Fruit fly (Drosophila melanogaster) whole organism, embryonic: ENCODE data around the gene e.

Source experiments
- Ada2b ChIP-seq: fragments of 200-800 bp; sonication (Bioruptor generic); IDR thresholded peaks from 2 replicates; pipeline ENCODE4 v1.3.6; 2022; ENCODE audit warnings: missing biosample characterization, missing genetic modification characterization
- Adf1 ChIP-seq: fragments of 200-800 bp; sonication (Bioruptor generic); IDR thresholded peaks from 2 replicates; pipeline ENCODE4 v1.3.6; 2022; ENCODE audit warnings: missing biosample characterization, missing genetic modification characterization
- CG12391 ChIP-seq: fragments of 200-800 bp; sonication (Bioruptor generic); optimal IDR thresholded peaks from 3 replicates; lab custom pipeline; 2018; ENCODE audit warnings: missing biosample characterization, mild to moderate bottlenecking, missing genetic modification characterization, moderate library complexity
- CG12659 ChIP-seq: fragments of 200-800 bp; sonication (Bioruptor generic); optimal IDR thresholded peaks from 3 replicates; lab custom pipeline; 2017; ENCODE audit warnings: mild to moderate bottlenecking, missing biosample characterization, missing genetic modification reagents, missing genetic modification characterization
- CG13775 ChIP-seq: fragments of 200-800 bp; sonication (Bioruptor generic); optimal IDR thresholded peaks from 3 replicates; lab custom pipeline; 2017; ENCODE audit warnings: missing biosample characterization, mild to moderate bottlenecking, missing genetic modification characterization
- CG16815 ChIP-seq: fragments of 200-800 bp; sonication (Bioruptor generic); optimal IDR thresholded peaks from 3 replicates; lab custom pipeline; 2017; ENCODE audit warnings: missing biosample characterization, mild to moderate bottlenecking, missing genetic modification characterization
- CG18619 ChIP-seq: fragments of 200-800 bp; sonication (Bioruptor generic); optimal IDR thresholded peaks from 3 replicates; lab custom pipeline; 2017; ENCODE audit warnings: missing biosample characterization, mild to moderate bottlenecking, missing genetic modification characterization
- CG2199 ChIP-seq: fragments of 200-800 bp; sonication (Bioruptor generic); IDR thresholded peaks from 3 replicates; pipeline ENCODE4 v1.3.6; 2022; ENCODE audit warnings: missing biosample characterization, missing genetic modification characterization
- CG2712 ChIP-seq: fragments of 200-800 bp; optimal IDR thresholded peaks from 3 replicates; lab custom pipeline; 2019; ENCODE audit warnings: missing biosample characterization, mild to moderate bottlenecking, missing genetic modification characterization, moderate library complexity
- CG34224 ChIP-seq: fragments of 200-800 bp; sonication (Bioruptor generic); IDR thresholded peaks from 3 replicates; pipeline ENCODE4 v1.3.6; 2022; ENCODE audit warnings: missing biosample characterization, missing genetic modification characterization; ENCODE audit not compliant: partially characterized antibody
- CG4820 ChIP-seq: fragments of 200-800 bp; sonication (Bioruptor generic); optimal IDR thresholded peaks from 3 replicates; lab custom pipeline; 2016; ENCODE audit warnings: missing biosample characterization, missing genetic modification characterization
- CG9437 ChIP-seq: fragments of 200-800 bp; sonication (Bioruptor generic); optimal IDR thresholded peaks from 2 replicates; lab custom pipeline; 2018; ENCODE audit warnings: missing biosample characterization, mild to moderate bottlenecking, missing genetic modification characterization
- CTCF ChIP-seq: fragments of 200-800 bp; sonication (Bioruptor generic); optimal IDR thresholded peaks from 2 replicates; lab custom pipeline; 2017; ENCODE audit warnings: missing biosample characterization, mild to moderate bottlenecking, missing genetic modification characterization, moderate library complexity
- H15 ChIP-seq: fragments of 200-800 bp; sonication (Bioruptor generic); IDR thresholded peaks from 3 replicates; pipeline ENCODE4 v1.3.6; 2022; ENCODE audit warnings: missing biosample characterization, missing genetic modification characterization
- PHDP ChIP-seq: fragments of 200-800 bp; sonication (Bioruptor generic); optimal IDR thresholded peaks from 3 replicates; lab custom pipeline; 2018; ENCODE audit warnings: missing biosample characterization, mild to moderate bottlenecking, missing genetic modification characterization, moderate library complexity
- Sox102F ChIP-seq: fragments of 200-800 bp; sonication (Bioruptor generic); optimal IDR thresholded peaks from 2 replicates; lab custom pipeline; 2018; ENCODE audit warnings: missing biosample characterization, mild to moderate bottlenecking, missing genetic modification characterization, moderate library complexity
- Ssrp ChIP-seq: fragments of 200-800 bp; sonication (Bioruptor generic); optimal IDR thresholded peaks from 2 replicates; lab custom pipeline; 2018; ENCODE audit warnings: missing biosample characterization, mild to moderate bottlenecking, missing genetic modification characterization, moderate library complexity
- Trl ChIP-seq, 3 experiments: fragments of >200 bp in 2 of 3; fragments of 200-800 bp in 1 of 3; sonication (Bioruptor generic) in 1 of 3; optimal IDR thresholded peaks; 2 replicates in 1 of 3; 3 replicates in 2 of 3; lab custom pipeline; 2016 to 2017; ENCODE audit warnings: missing biosample characterization in 1 of 3, missing genetic modification characterization in 1 of 3
- aop ChIP-seq: fragments of 200-800 bp; sonication (Bioruptor generic); IDR thresholded peaks from 2 replicates; pipeline ENCODE4 v1.3.6; 2022; ENCODE audit warnings: missing biosample characterization, missing genetic modification characterization
- bsh ChIP-seq, 2 experiments: fragments of 200-800 bp; sonication (Bioruptor generic); optimal IDR thresholded peaks; 2 replicates each; lab custom pipeline; 2017 to 2018; ENCODE audit warnings: mild to moderate bottlenecking in 2 of 2, missing biosample characterization in 2 of 2, missing genetic modification characterization in 2 of 2, moderate library complexity in 1 of 2
- caup ChIP-seq: fragments of 200-800 bp; sonication (Bioruptor generic); optimal IDR thresholded peaks from 3 replicates; lab custom pipeline; 2017; ENCODE audit warnings: missing biosample characterization, mild to moderate bottlenecking, missing genetic modification characterization, moderate library complexity; ENCODE audit not compliant: severe bottlenecking
- cg ChIP-seq: fragments of 200-800 bp; sonication (Bioruptor generic); optimal IDR thresholded peaks from 3 replicates; lab custom pipeline; 2019; ENCODE audit warnings: missing biosample characterization, mild to moderate bottlenecking, missing genetic modification characterization, moderate library complexity
- chinmo ChIP-seq: fragments of 200-800 bp; sonication (Bioruptor generic); IDR thresholded peaks from 4 replicates; pipeline ENCODE4 v1.3.6; 2022; ENCODE audit warnings: missing biosample characterization, missing genetic modification characterization; ENCODE audit not compliant: partially characterized antibody
- croc ChIP-seq: fragments of 200-800 bp; sonication (Bioruptor generic); conservative IDR thresholded peaks from 3 replicates; pipeline ENCODE4 v1.3.6; 2022; ENCODE audit warnings: missing biosample characterization, missing genetic modification characterization
- danr ChIP-seq: fragments of 200-800 bp; sonication (Bioruptor generic); IDR thresholded peaks from 2 replicates; pipeline ENCODE4 v1.3.6; 2022; ENCODE audit warnings: missing biosample characterization, missing genetic modification characterization
- disco-r ChIP-seq: fragments of 200-800 bp; sonication (Bioruptor generic); optimal IDR thresholded peaks from 2 replicates; lab custom pipeline; 2016; ENCODE audit warnings: missing biosample characterization, missing genetic modification characterization
- dysf ChIP-seq: fragments of 200-800 bp; sonication (Bioruptor generic); IDR thresholded peaks from 3 replicates; pipeline ENCODE4 v1.3.6; 2022; ENCODE audit warnings: missing biosample characterization, missing genetic modification characterization
- esg ChIP-seq: fragments of 200-800 bp; sonication (Bioruptor generic); conservative IDR thresholded peaks from 2 replicates; pipeline ENCODE4 v1.3.6; 2022; ENCODE audit warnings: missing biosample characterization, missing genetic modification characterization
- exex ChIP-seq: fragments of 200-800 bp; sonication (Bioruptor generic); optimal IDR thresholded peaks from 4 replicates; lab custom pipeline; 2018; ENCODE audit warnings: missing biosample characterization, mild to moderate bottlenecking, missing genetic modification characterization, moderate library complexity
- eyg ChIP-seq: fragments of 200-800 bp; sonication (Bioruptor generic); optimal IDR thresholded peaks from 3 replicates; lab custom pipeline; 2016; ENCODE audit warnings: missing biosample characterization, missing genetic modification characterization
- gce ChIP-seq: fragments of 200-800 bp; sonication (Bioruptor generic); IDR thresholded peaks from 3 replicates; pipeline ENCODE4 v1.3.6; 2022; ENCODE audit warnings: missing biosample characterization, missing genetic modification characterization
- gcm2 ChIP-seq: fragments of 200-800 bp; sonication (Bioruptor generic); optimal IDR thresholded peaks from 2 replicates; lab custom pipeline; 2016; ENCODE audit warnings: missing biosample characterization, missing genetic modification characterization
- grau ChIP-seq: fragments of 200-800 bp; optimal IDR thresholded peaks from 3 replicates; lab custom pipeline; 2019; ENCODE audit warnings: missing biosample characterization, mild to moderate bottlenecking, missing genetic modification characterization, moderate library complexity
- hth ChIP-seq: fragments of >200 bp; optimal IDR thresholded peaks from 2 replicates; lab custom pipeline; 2017; ENCODE audit warnings: inconsistent platforms
- maf-S ChIP-seq: fragments of 200-800 bp; sonication (Bioruptor generic); optimal IDR thresholded peaks from 2 replicates; lab custom pipeline; 2016; ENCODE audit warnings: missing biosample characterization, missing genetic modification characterization
- mam ChIP-seq: fragments of 200-800 bp; sonication (Bioruptor generic); optimal IDR thresholded peaks from 3 replicates; lab custom pipeline; 2016; ENCODE audit warnings: missing biosample characterization, missing genetic modification characterization
- odd ChIP-seq: fragments of 200-800 bp; sonication (Bioruptor generic); optimal IDR thresholded peaks from 2 replicates; lab custom pipeline; 2017; ENCODE audit warnings: missing biosample characterization, mild to moderate bottlenecking, missing genetic modification characterization
- phol ChIP-seq: fragments of 200-800 bp; sonication (Bioruptor generic); optimal IDR thresholded peaks from 3 replicates; lab custom pipeline; 2018; ENCODE audit warnings: missing biosample characterization, mild to moderate bottlenecking, missing genetic modification characterization, moderate library complexity
- pum ChIP-seq: fragments of 200-800 bp; sonication (Bioruptor generic); optimal IDR thresholded peaks from 2 replicates; lab custom pipeline; 2016; ENCODE audit warnings: missing biosample characterization, missing genetic modification characterization
- rib ChIP-seq: fragments of 200-800 bp; sonication (Bioruptor generic); IDR thresholded peaks from 2 replicates; pipeline ENCODE4 v1.3.6; 2022; ENCODE audit warnings: missing biosample characterization, missing genetic modification characterization
- row ChIP-seq: fragments of 200-800 bp; sonication (Bioruptor generic); IDR thresholded peaks from 3 replicates; pipeline ENCODE4 v1.3.6; 2022; ENCODE audit warnings: missing biosample characterization, missing genetic modification characterization
- sens ChIP-seq: fragments of 200-800 bp; sonication (Bioruptor generic); peaks from one replicate; lab custom pipeline; 2016; ENCODE audit warnings: missing biosample characterization, missing genetic modification characterization
- sug ChIP-seq: fragments of 200-800 bp; optimal IDR thresholded peaks from 2 replicates; lab custom pipeline; 2019; ENCODE audit warnings: missing biosample characterization, mild to moderate bottlenecking, missing genetic modification characterization, moderate library complexity
- tgo ChIP-seq: fragments of 200-800 bp; sonication (Bioruptor generic); IDR thresholded peaks from 3 replicates; pipeline ENCODE4 v1.3.6; 2022; ENCODE audit warnings: missing biosample characterization, missing genetic modification characterization
- tin ChIP-seq: fragments of 200-800 bp; sonication (Bioruptor generic); optimal IDR thresholded peaks from 3 replicates; lab custom pipeline; 2016; ENCODE audit warnings: missing biosample characterization, missing genetic modification characterization
- vvl ChIP-seq: fragments of 200-800 bp; sonication (Bioruptor generic); IDR thresholded peaks from 2 replicates; pipeline ENCODE4 v1.3.6; 2022; ENCODE audit warnings: missing biosample characterization, missing genetic modification characterization
- zfh2 ChIP-seq: fragments of 200-800 bp; sonication (Bioruptor generic); optimal IDR thresholded peaks from 2 replicates; lab custom pipeline; 2016; ENCODE audit warnings: missing biosample characterization, missing genetic modification characterization

e gene

DNA sequence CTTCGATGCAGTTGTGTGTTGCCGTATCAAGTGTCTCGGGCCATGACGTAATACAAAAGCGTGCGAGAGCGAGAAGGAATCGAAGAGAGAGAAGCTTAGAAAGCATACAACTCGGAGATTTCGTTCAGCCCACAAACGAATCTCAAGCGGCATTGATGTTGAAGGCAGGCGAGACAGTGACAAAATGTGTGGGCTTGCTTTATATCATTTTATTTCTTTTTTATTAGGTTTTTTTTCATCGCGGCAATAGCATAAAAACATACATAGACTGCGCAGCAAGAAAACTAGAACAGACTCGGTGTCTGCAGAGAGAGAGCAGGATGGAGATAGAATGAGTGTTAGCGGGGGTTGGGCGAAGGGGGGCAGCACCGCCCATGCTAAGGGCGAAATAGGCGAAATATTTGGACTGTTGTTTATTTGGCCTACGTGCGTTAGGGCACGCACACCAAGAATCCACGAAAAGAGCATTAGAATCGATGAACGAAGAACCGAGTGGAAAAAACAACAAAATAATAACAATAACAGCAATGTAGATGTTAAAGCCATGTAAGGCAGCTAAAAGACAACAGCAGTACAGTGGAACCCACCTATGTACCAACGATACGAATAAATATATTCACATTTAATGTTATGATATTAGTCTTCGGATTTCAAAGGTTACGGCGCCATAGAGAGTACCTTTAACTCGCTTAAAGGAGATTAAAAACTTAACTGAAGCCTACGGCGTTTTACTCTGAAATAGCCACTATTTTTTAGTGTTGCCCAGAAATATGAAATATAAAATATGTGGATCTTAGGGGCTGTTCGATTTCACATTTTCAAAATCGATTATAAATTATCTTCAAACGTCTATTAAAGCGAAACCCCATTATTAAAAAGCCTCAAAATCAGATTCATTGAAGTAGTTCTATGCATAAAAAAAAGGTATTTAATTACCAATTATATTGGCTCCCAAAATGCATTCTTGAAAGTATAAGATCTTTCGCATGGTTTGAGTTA, 49.3 kb downstream of the e start (continued):
- no peak for TF ChIP-seq danr (GFP tag; lab: Robert Waterston, UW)
- TF ChIP-seq phol = peak; percentile 40
- TF ChIP-seq Adf1 = peak; percentile 52; the same call in 1 of the 2 replicates
- 0 out of 3 replicates have a peak, but pooled peaks have one; percentile 61 for TF ChIP-seq gce (GFP tag; lab: Robert Waterston, UW)
- peak; percentile 44 for TF ChIP-seq cg (GFP tag; lab: Kevin White, UChicago)
- TF ChIP-seq zfh2 (GFP tag; lab: Kevin White, UChicago) = peak; percentile 37
- peak; percentile 62 for TF ChIP-seq CG2712 (tag; lab: Kevin White, UChicago)
- TF ChIP-seq esg = peak; percentile 15; the same call in 1 of the 2 replicates
- TF ChIP-seq CG13775 (GFP tag; lab: Kevin White, UChicago) = peak; percentile 1
- peak; percentile 44 to 54 for TF ChIP-seq Trl (optimal IDR thresholded peaks at IDR 0.05; lab: Kevin White, UChicago)
- no peak for TF ChIP-seq Trl (GFP tag; optimal IDR thresholded peaks at IDR 0.05; lab: Kevin White, UChicago)
- no peak for TF ChIP-seq H15 (GFP tag; lab: Robert Waterston, UW)
- TF ChIP-seq hth (lab: Kevin White, UChicago) = no peak
- peak; percentile 12 for TF ChIP-seq tin
- TF ChIP-seq aop = no peak
- TF ChIP-seq croc (GFP tag; lab: Robert Waterston, UW) = peak; percentile 24; the same call in 1 of the 3 replicates
- TF ChIP-seq row (GFP tag; lab: Robert Waterston, UW) = peak; percentile 54
- peak; percentile 40; the same call in 1 of the 2 replicates for TF ChIP-seq Ada2b (GFP tag; lab: Robert Waterston, UW)
- no peak for TF ChIP-seq eyg (GFP tag; lab: Kevin White, UChicago)
- TF ChIP-seq disco-r (GFP tag; lab: Kevin White, UChicago) = no peak
- no peak for TF ChIP-seq gcm2
- TF ChIP-seq chinmo (GFP tag; lab: Robert Waterston, UW) = peak; percentile 91; the same call in 3 of the 4 replicates
- peak; percentile 12 for TF ChIP-seq sug (tag; lab: Kevin White, UChicago)
- TF ChIP-seq mam (GFP tag; lab: Kevin White, UChicago) = peak; percentile 27
- peak; percentile 5 for TF ChIP-seq PHDP
- peak; percentile 32 for TF ChIP-seq Ssrp (tag; lab: Kevin White, UChicago)
- peak; percentile 1 for TF ChIP-seq Sox102F (GFP tag; lab: Kevin White, UChicago)
- peak; percentile 13 for TF ChIP-seq CG4820
- peak; percentile 70; the same call in 2 of the 3 replicates for TF ChIP-seq dysf (GFP tag; lab: Robert Waterston, UW)
- peak; percentile 57 for TF ChIP-seq CG12659 (GFP tag; lab: Kevin White, UChicago)
- no peak for TF ChIP-seq exex (tag; lab: Kevin White, UChicago)
- peak; percentile 82; the same call in 1 of the 3 replicates for TF ChIP-seq CG2199 (GFP tag; lab: Robert Waterston, UW)
- no peak for TF ChIP-seq CG34224 (GFP tag; lab: Robert Waterston, UW)
- TF ChIP-seq odd (GFP tag; lab: Kevin White, UChicago) = no peak
- peak; percentile 36 for TF ChIP-seq pum (GFP tag; lab: Kevin White, UChicago)
- TF ChIP-seq CG12391 = peak; percentile 9
- peak; percentile 85 for TF ChIP-seq grau (tag; lab: Kevin White, UChicago)
- peak; percentile 37 for TF ChIP-seq CG9437
- TF ChIP-seq CTCF (GFP tag; lab: Kevin White, UChicago) = no peak
- TF ChIP-seq vvl (GFP tag; lab: Robert Waterston, UW) = peak; percentile 43; the same call in 1 of the 2 replicates
- TF ChIP-seq sens (GFP tag; lab: Kevin White, UChicago) = peak; percentile 73
- TF ChIP-seq CG16815 (GFP tag; lab: Kevin White, UChicago) = peak; percentile 2
- TF ChIP-seq maf-S (GFP tag; lab: Kevin White, UChicago) = peak; percentile 47
- TF ChIP-seq tgo = peak; percentile 45; the same call in 1 of the 3 replicates
- TF ChIP-seq CG18619 (GFP tag; lab: Kevin White, UChicago) = peak; percentile 62
- peak; percentile 64 for TF ChIP-seq rib (GFP tag; lab: Robert Waterston, UW)
- no peak for TF ChIP-seq caup (GFP tag; lab: Kevin White, UChicago)
- TF ChIP-seq bsh (GFP tag; optimal IDR thresholded peaks at IDR 0.05; lab: Kevin White, UChicago) = peak in 1 of 2 experiments; percentile 6
